Worm (Caenorhabditis elegans) whole organism, midembryonic: ENCODE results near the gene C27F2.6.

Experiments used
- T22C8.4 ChIP-seq: fragments of 200-800 bp; sonication (Bioruptor generic); IDR thresholded peaks from 2 replicates; pipeline ENCODE4 v1.3.6; 2022; ENCODE audit warnings: missing genetic modification characterization, missing compliant biosample characterization
- cog-1 ChIP-seq: sonication (generic microtip); optimal IDR thresholded peaks from 2 replicates; lab custom pipeline; 2016; ENCODE audit warnings: missing genetic modification characterization, missing compliant biosample characterization
- flt-1 ChIP-seq: fragments of 200-800 bp; sonication (Bioruptor generic); IDR thresholded peaks from 2 replicates; pipeline ENCODE4 v1.3.6; 2022; ENCODE audit warnings: missing genetic modification characterization, missing compliant biosample characterization
- klf-2 ChIP-seq: fragments of 200-800 bp; sonication (Bioruptor generic); conservative IDR thresholded peaks from 2 replicates; pipeline ENCODE4 v1.3.6; 2022; ENCODE audit warnings: missing genetic modification reagents, missing genetic modification characterization, missing compliant biosample characterization
- med-1 ChIP-seq: sonication (generic microtip); optimal IDR thresholded peaks from 2 replicates; lab custom pipeline; 2017; ENCODE audit warnings: missing genetic modification characterization, mild to moderate bottlenecking, missing compliant biosample characterization, antibody characterized with exemption, missing genetic modification reagents; ENCODE audit not compliant: insufficient read depth
- ref-1 ChIP-seq: fragments of 200-800 bp; sonication (Bioruptor generic); conservative IDR thresholded peaks from 2 replicates; pipeline ENCODE4 v1.3.6; 2022; ENCODE audit warnings: missing genetic modification reagents, missing genetic modification characterization, missing compliant biosample characterization
- tab-1 ChIP-seq: fragments of 200-800 bp; sonication (Bioruptor generic); IDR thresholded peaks from 2 replicates; pipeline ENCODE4 v1.3.6; 2022; ENCODE audit warnings: missing genetic modification characterization, missing compliant biosample characterization
- ztf-23 ChIP-seq: fragments of 200-800 bp; sonication (Bioruptor generic); IDR thresholded peaks from 2 replicates; pipeline ENCODE4 v1.3.6; 2022; ENCODE audit warnings: missing genetic modification reagents, missing genetic modification characterization, missing compliant biosample characterization
- ztf-29 ChIP-seq: fragments of 200-800 bp; sonication (Bioruptor generic); IDR thresholded peaks from 2 replicates; pipeline ENCODE4 v1.3.6; 2022; ENCODE audit warnings: missing genetic modification reagents, missing genetic modification characterization, missing compliant biosample characterization

The C27F2.6 gene

ce11 chrIII:5018116-5018689 is 37.9 kb upstream of the C27F2.6 start, which contains the start of gene wip-1:
wip-1 (plus strand) TSS chrIII:5018639.
- TF ChIP-seq klf-2 (GFP tag; lab: Robert Waterston, UW) (peak; percentile 60; the same call in 1 of the 2 replicates), cog-1 (tag; lab: Kevin White, UChicago) (peak; percentile 91), T22C8.4 (0 out of 2 replicates have a peak, but pooled peaks have one; percentile 8), ztf-29 (GFP tag; lab: Robert Waterston, UW) (peak; percentile 78), ref-1 (no peak), med-1 (peak; percentile 15), tab-1 (GFP tag; lab: Robert Waterston, UW) (peak; percentile 40; the same call in 1 of the 2 replicates), ztf-23 (peak; percentile 100), flt-1 (peak; percentile 85)

- no peak for TF ChIP-seq flt-1
Measured at ce11 chrIII:5017550-5017949, 37.3 kb upstream of the C27F2.6 start, which contains the start of gene larp-1. larp-1 (minus strand) TSS chrIII:5017650.

- TF ChIP-seq ztf-23 (peak; percentile 94), tab-1 (GFP tag; lab: Robert Waterston, UW) (0 out of 2 replicates have a peak, but pooled peaks have one; percentile 21), klf-2 (GFP tag; lab: Robert Waterston, UW) (no peak), cog-1 (tag; lab: Kevin White, UChicago) (peak; percentile 96), flt-1 (peak; percentile 82; the same call in 1 of the 2 replicates), ztf-29 (GFP tag; lab: Robert Waterston, UW) (0 out of 2 replicates have a peak, but pooled peaks have one; percentile 27), ref-1 (no peak)
Measured at ce11 chrIII:5013915-5014346, 33.7 kb upstream of the C27F2.6 start.

DNA sequence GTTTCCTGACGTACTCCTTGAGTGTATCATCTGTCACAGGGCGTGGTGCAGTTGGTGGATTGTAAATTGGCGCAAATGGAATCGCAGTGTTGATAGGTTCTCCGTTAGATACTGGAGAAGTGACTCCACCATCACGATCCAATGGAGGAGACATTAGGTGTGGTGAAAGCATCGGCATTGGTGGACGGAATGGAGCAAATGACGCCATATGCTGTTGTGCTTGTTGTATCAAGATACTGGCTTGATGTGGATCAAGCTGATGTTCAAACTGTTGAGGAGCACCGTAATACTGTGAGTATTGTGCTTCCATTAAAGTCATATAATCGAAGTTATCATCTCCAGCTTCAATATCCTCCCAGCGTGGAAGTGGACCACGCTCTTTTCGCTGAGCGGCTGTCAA is 32.2 kb upstream of the C27F2.6 start:
- TF ChIP-seq klf-2 (GFP tag; lab: Robert Waterston, UW) (no peak), ztf-29 (GFP tag; lab: Robert Waterston, UW) (no peak), tab-1 (GFP tag; lab: Robert Waterston, UW) (no peak), ref-1 (no peak), flt-1 (no peak), cog-1 (tag; lab: Kevin White, UChicago) (no peak), T22C8.4 (no peak)

ce11 chrIII:5010723-5011122 is 30.5 kb upstream of the C27F2.6 start:
- no peak for TF ChIP-seq ztf-29 (GFP tag; lab: Robert Waterston, UW)
- no peak for TF ChIP-seq T22C8.4
- no peak for TF ChIP-seq med-1
- TF ChIP-seq tab-1 (GFP tag; lab: Robert Waterston, UW) = no peak
- TF ChIP-seq ref-1 = no peak
- no peak for TF ChIP-seq cog-1 (tag; lab: Kevin White, UChicago)
- no peak for TF ChIP-seq flt-1
- TF ChIP-seq ztf-23 = no peak
- TF ChIP-seq klf-2 (GFP tag; lab: Robert Waterston, UW) = no peak

DNA sequence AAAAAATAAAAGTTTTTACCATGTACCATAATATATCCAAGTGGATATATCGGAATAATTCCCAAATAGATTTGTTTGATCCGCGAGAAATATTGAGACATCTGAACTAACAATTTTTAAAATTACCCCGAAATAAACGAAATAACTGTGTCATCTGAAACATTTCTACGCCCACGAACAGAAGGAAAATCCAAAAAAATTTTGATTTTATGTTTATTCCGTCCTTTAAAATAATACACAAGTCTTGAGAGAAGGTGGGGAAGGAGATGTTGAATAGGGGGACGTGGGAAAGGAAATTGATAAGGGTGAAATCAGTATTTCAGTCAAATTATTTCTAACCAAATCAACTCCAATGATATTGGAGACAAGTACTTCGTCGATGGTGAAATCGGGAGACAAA is 28.5 kb upstream of the C27F2.6 start, which contains the start of gene R144.11:
R144.11 (minus strand) TSS at position 101 of the 400 bp plus-strand sequence.
- TF ChIP-seq cog-1 (tag; lab: Kevin White, UChicago) = no peak
- TF ChIP-seq klf-2 (GFP tag; lab: Robert Waterston, UW) = no peak

DNA sequence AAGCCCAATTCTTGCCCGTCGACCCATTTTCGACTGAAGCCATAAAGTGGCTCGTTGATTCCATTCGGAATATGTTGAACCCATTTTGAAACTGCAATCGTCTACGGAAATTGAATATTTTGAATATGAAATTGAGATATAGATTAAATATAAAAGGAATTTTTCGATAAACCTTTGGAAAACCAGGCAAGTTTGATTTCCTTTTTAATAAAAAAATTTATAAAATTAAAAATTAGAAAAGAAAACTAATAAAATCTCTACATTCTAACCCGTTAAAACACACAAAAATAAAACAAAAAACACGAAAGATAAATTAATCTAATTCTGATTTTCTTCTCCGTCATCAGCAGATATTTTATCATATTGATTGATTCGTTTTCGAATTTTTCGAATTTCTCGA is 26.6 kb upstream of the C27F2.6 start, which contains the start of gene R144.12:
R144.12 (minus strand) TSS at position 101 of the 400 bp plus-strand sequence.
- no peak for TF ChIP-seq ztf-29 (GFP tag; lab: Robert Waterston, UW)
- TF ChIP-seq flt-1 = no peak
- TF ChIP-seq ztf-23 = no peak
- no peak for TF ChIP-seq klf-2 (GFP tag; lab: Robert Waterston, UW)
- no peak for TF ChIP-seq med-1
- TF ChIP-seq tab-1 (GFP tag; lab: Robert Waterston, UW) = no peak
- TF ChIP-seq ref-1 = no peak
- no peak for TF ChIP-seq T22C8.4
- no peak for TF ChIP-seq cog-1 (tag; lab: Kevin White, UChicago)

DNA sequence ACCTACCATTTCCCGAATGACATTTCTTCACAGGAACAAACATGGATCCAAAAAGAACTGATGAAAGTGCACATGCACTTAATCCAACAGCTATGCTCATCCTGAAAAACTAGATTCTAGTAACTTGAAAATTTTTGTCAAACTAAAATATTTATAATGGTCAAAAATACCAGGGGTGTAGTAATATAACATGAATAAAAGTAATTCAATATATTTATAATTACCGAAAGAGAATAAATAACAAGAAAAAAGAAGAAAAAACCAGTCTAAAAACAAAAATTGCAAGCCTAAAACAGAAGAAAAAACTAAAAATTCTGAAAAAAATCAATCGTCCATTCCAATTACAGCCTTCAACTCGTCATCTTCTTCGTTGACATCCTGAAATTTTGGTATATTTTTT is 24.4 kb upstream of the C27F2.6 start, which contains the start of gene R144.6:
R144.6 (minus strand) TSS at position 101 of the 400 bp plus-strand sequence.
- TF ChIP-seq med-1 (no peak), ztf-29 (GFP tag; lab: Robert Waterston, UW) (no peak), flt-1 (no peak), cog-1 (tag; lab: Kevin White, UChicago) (no peak), T22C8.4 (no peak), ztf-23 (no peak), tab-1 (GFP tag; lab: Robert Waterston, UW) (no peak), klf-2 (GFP tag; lab: Robert Waterston, UW) (no peak), ref-1 (no peak)

- TF ChIP-seq med-1 (no peak), ztf-29 (GFP tag; lab: Robert Waterston, UW) (no peak), ref-1 (no peak), cog-1 (tag; lab: Kevin White, UChicago) (no peak), ztf-23 (no peak), tab-1 (GFP tag; lab: Robert Waterston, UW) (no peak), klf-2 (GFP tag; lab: Robert Waterston, UW) (no peak), flt-1 (no peak)
Measured at ce11 chrIII:5002231-5002630, 22.0 kb upstream of the C27F2.6 start, which contains the start of gene R144.10. R144.10 (minus strand) TSS chrIII:5002331.

ce11 chrIII:4998956-4999425 is 18.7 kb upstream of the C27F2.6 start, which contains the start of gene smcr-8:
smcr-8 (plus strand) TSS chrIII:4999375.
- TF ChIP-seq ztf-29 (GFP tag; lab: Robert Waterston, UW) = no peak
- no peak for TF ChIP-seq ref-1
- TF ChIP-seq ztf-23 = no peak
- TF ChIP-seq T22C8.4 = no peak
- no peak for TF ChIP-seq cog-1 (tag; lab: Kevin White, UChicago)
- no peak for TF ChIP-seq tab-1 (GFP tag; lab: Robert Waterston, UW)
